Fruit fly (Drosophila melanogaster) whole organism, prepupa: Measurements from ENCODE around the gene CG33939.

Source experiments
- CG10669 ChIP-seq: fragments of 200-800 bp; sonication (Bioruptor generic); optimal IDR thresholded peaks from 3 replicates; lab custom pipeline; 2018; ENCODE audit warnings: missing biosample characterization, mild to moderate bottlenecking, missing genetic modification characterization, moderate library complexity
- CG11294 ChIP-seq: fragments of 200-800 bp; sonication (Bioruptor generic); IDR thresholded peaks from 2 replicates; pipeline ENCODE4 v1.3.6; 2022; ENCODE audit warnings: missing biosample characterization, missing genetic modification characterization
- CG11902 ChIP-seq: fragments of 200-800 bp; sonication (Bioruptor generic); optimal IDR thresholded peaks from 3 replicates; lab custom pipeline; 2016; ENCODE audit warnings: missing biosample characterization, missing genetic modification characterization
- CG15336 ChIP-seq: fragments of 200-800 bp; sonication (Bioruptor generic); IDR thresholded peaks from 2 replicates; pipeline ENCODE4 v1.3.6; 2022; ENCODE audit warnings: missing biosample characterization, missing genetic modification characterization
- CG1621 ChIP-seq: fragments of 200-800 bp; sonication (Bioruptor generic); optimal IDR thresholded peaks from 3 replicates; lab custom pipeline; 2018; ENCODE audit warnings: missing biosample characterization, mild to moderate bottlenecking, missing genetic modification characterization
- CG16779 ChIP-seq: fragments of 200-800 bp; sonication (Bioruptor generic); optimal IDR thresholded peaks from 3 replicates; lab custom pipeline; 2017; ENCODE audit warnings: missing biosample characterization, mild to moderate bottlenecking, missing genetic modification characterization
- CG3032 ChIP-seq: fragments of 200-800 bp; optimal IDR thresholded peaks from 2 replicates; lab custom pipeline; 2019; ENCODE audit warnings: missing biosample characterization, mild to moderate bottlenecking, missing genetic modification characterization, moderate library complexity
- CG31627 ChIP-seq: fragments of 200-800 bp; sonication (Bioruptor generic); optimal IDR thresholded peaks from 3 replicates; lab custom pipeline; 2016; ENCODE audit warnings: missing biosample characterization, missing genetic modification characterization
- CG32006 ChIP-seq: fragments of 200-800 bp; sonication (Bioruptor generic); optimal IDR thresholded peaks from 3 replicates; lab custom pipeline; 2017; ENCODE audit warnings: missing biosample characterization, mild to moderate bottlenecking, missing genetic modification characterization
- CG3919 ChIP-seq: fragments of 200-800 bp; sonication (Bioruptor generic); optimal IDR thresholded peaks from 3 replicates; lab custom pipeline; 2016; ENCODE audit warnings: missing biosample characterization, missing genetic modification characterization
- CG6163 ChIP-seq: fragments of 200-800 bp; sonication (Bioruptor generic); IDR thresholded peaks from 3 replicates; pipeline ENCODE4 v1.3.6; 2022; ENCODE audit warnings: missing biosample characterization, missing genetic modification characterization
- CG6276 ChIP-seq: fragments of 200-800 bp; sonication (Bioruptor generic); optimal IDR thresholded peaks from 2 replicates; lab custom pipeline; 2017; ENCODE audit warnings: missing biosample characterization, mild to moderate bottlenecking, missing genetic modification characterization
- CG6792 ChIP-seq: fragments of 200-800 bp; sonication (Bioruptor generic); optimal IDR thresholded peaks from 3 replicates; lab custom pipeline; 2016; ENCODE audit warnings: missing biosample characterization, missing genetic modification characterization
- CG6808 ChIP-seq: fragments of 200-800 bp; sonication (Bioruptor generic); optimal IDR thresholded peaks from 3 replicates; lab custom pipeline; 2017; ENCODE audit warnings: missing biosample characterization, missing genetic modification characterization, mild to moderate bottlenecking, moderate library complexity, missing genetic modification reagents
- CG6854 ChIP-seq: fragments of 200-800 bp; sonication (Bioruptor generic); optimal IDR thresholded peaks from 2 replicates; lab custom pipeline; 2017; ENCODE audit warnings: missing biosample characterization, mild to moderate bottlenecking, missing genetic modification characterization
- CG7368 ChIP-seq: fragments of 200-800 bp; sonication (Bioruptor generic); optimal IDR thresholded peaks from 3 replicates; lab custom pipeline; 2016; ENCODE audit warnings: missing biosample characterization, missing genetic modification characterization
- CG8119 ChIP-seq: fragments of 200-800 bp; sonication (Bioruptor generic); IDR thresholded peaks from 3 replicates; pipeline ENCODE4 v1.3.6; 2022; ENCODE audit warnings: missing biosample characterization, missing genetic modification characterization
- CG8319 ChIP-seq: fragments of 200-800 bp; sonication (Bioruptor generic); optimal IDR thresholded peaks from 3 replicates; lab custom pipeline; 2016; ENCODE audit warnings: missing biosample characterization, missing genetic modification characterization
- CG8632 ChIP-seq: fragments of 200-800 bp; sonication (Bioruptor generic); optimal IDR thresholded peaks from 3 replicates; lab custom pipeline; 2016; ENCODE audit warnings: missing biosample characterization, missing genetic modification characterization
- CG9139 ChIP-seq: fragments of 200-800 bp; sonication (Bioruptor generic); optimal IDR thresholded peaks from 3 replicates; lab custom pipeline; 2017; ENCODE audit warnings: missing biosample characterization, mild to moderate bottlenecking, missing genetic modification characterization
- Eip75B ChIP-seq: fragments of 200-800 bp; sonication (Bioruptor generic); optimal IDR thresholded peaks from 3 replicates; lab custom pipeline; 2016; ENCODE audit warnings: missing biosample characterization, missing genetic modification characterization
- Eip78C ChIP-seq: fragments of 200-800 bp; sonication (Bioruptor generic); peaks from one replicate; lab custom pipeline; 2016; ENCODE audit warnings: missing biosample characterization, missing genetic modification characterization
- Eip93F ChIP-seq: fragments of 200-800 bp; sonication (Bioruptor generic); optimal IDR thresholded peaks from 2 replicates; lab custom pipeline; 2016; ENCODE audit warnings: missing biosample characterization, mild to moderate bottlenecking, missing genetic modification characterization
- Ets21C ChIP-seq: fragments of 200-800 bp; sonication (Bioruptor generic); optimal IDR thresholded peaks from 3 replicates; lab custom pipeline; 2016; ENCODE audit warnings: missing biosample characterization, missing genetic modification characterization
- Gug ChIP-seq: fragments of 200-800 bp; sonication (Bioruptor generic); IDR thresholded peaks from 2 replicates; pipeline ENCODE4 v1.3.6; 2022; ENCODE audit warnings: missing biosample characterization, missing genetic modification characterization
- Hr38 ChIP-seq: sonication (Bioruptor generic); optimal IDR thresholded peaks from 2 replicates; lab custom pipeline; 2016; ENCODE audit warnings: missing biosample characterization, missing genetic modification characterization
- Hr39 ChIP-seq: fragments of 200-800 bp; sonication (Bioruptor generic); optimal IDR thresholded peaks from 2 replicates; lab custom pipeline; 2016; ENCODE audit warnings: missing biosample characterization, missing genetic modification characterization
- Hr4 ChIP-seq: fragments of 200-800 bp; sonication (Bioruptor generic); optimal IDR thresholded peaks from 3 replicates; lab custom pipeline; 2016; ENCODE audit warnings: missing biosample characterization, missing genetic modification characterization
- Lpt ChIP-seq: fragments of 200-800 bp; sonication (Bioruptor generic); optimal IDR thresholded peaks from 3 replicates; lab custom pipeline; 2016; ENCODE audit warnings: missing biosample characterization, missing genetic modification characterization
- OdsH ChIP-seq: fragments of 200-800 bp; sonication (Bioruptor generic); optimal IDR thresholded peaks from 3 replicates; lab custom pipeline; 2016; ENCODE audit warnings: missing biosample characterization, missing genetic modification characterization
- Sox102F ChIP-seq: fragments of 200-800 bp; sonication (Bioruptor generic); optimal IDR thresholded peaks from 2 replicates; lab custom pipeline; 2016; ENCODE audit warnings: missing biosample characterization, mild to moderate bottlenecking, missing genetic modification characterization
- Sox15 ChIP-seq: fragments of 200-800 bp; sonication (Bioruptor generic); optimal IDR thresholded peaks from 3 replicates; lab custom pipeline; 2016; ENCODE audit warnings: missing biosample characterization, missing genetic modification characterization
- acj6 ChIP-seq: fragments of 200-800 bp; sonication (Bioruptor generic); optimal IDR thresholded peaks from 3 replicates; lab custom pipeline; 2016; ENCODE audit warnings: missing biosample characterization, missing genetic modification characterization
- cyc ChIP-seq: fragments of 200-800 bp; sonication (Bioruptor generic); optimal IDR thresholded peaks from 3 replicates; lab custom pipeline; 2016; ENCODE audit warnings: missing biosample characterization, missing genetic modification characterization
- dsx ChIP-seq: fragments of 200-800 bp; optimal IDR thresholded peaks from 3 replicates; lab custom pipeline; 2019; ENCODE audit warnings: missing biosample characterization, mild to moderate bottlenecking, missing genetic modification characterization, moderate library complexity; ENCODE audit not compliant: poor library complexity, severe bottlenecking
- esn ChIP-seq: fragments of 200-800 bp; sonication (Bioruptor generic); optimal IDR thresholded peaks from 2 replicates; lab custom pipeline; 2016; ENCODE audit warnings: missing biosample characterization, mild to moderate bottlenecking, missing genetic modification characterization, moderate library complexity
- fd59A ChIP-seq: fragments of 200-800 bp; sonication (Bioruptor generic); optimal IDR thresholded peaks from 2 replicates; lab custom pipeline; 2017; ENCODE audit warnings: missing biosample characterization, mild to moderate bottlenecking, missing genetic modification characterization, missing genetic modification reagents
- fd85E ChIP-seq: fragments of 200-800 bp; sonication (Bioruptor generic); optimal IDR thresholded peaks from 3 replicates; lab custom pipeline; 2016; ENCODE audit warnings: missing biosample characterization, missing genetic modification characterization
- fkh ChIP-seq: fragments of 200-800 bp; sonication (Bioruptor generic); optimal IDR thresholded peaks from 3 replicates; lab custom pipeline; 2017; ENCODE audit warnings: missing biosample characterization, mild to moderate bottlenecking, missing genetic modification characterization, moderate library complexity
- lz ChIP-seq: fragments of 200-800 bp; sonication (Bioruptor generic); optimal IDR thresholded peaks from 3 replicates; lab custom pipeline; 2016; ENCODE audit warnings: missing biosample characterization, missing genetic modification characterization
- net ChIP-seq: fragments of 200-800 bp; sonication (Bioruptor generic); optimal IDR thresholded peaks from 3 replicates; lab custom pipeline; 2016; ENCODE audit warnings: missing biosample characterization, missing genetic modification characterization
- pdm3 ChIP-seq: fragments of 200-800 bp; sonication (Bioruptor generic); optimal IDR thresholded peaks from 3 replicates; lab custom pipeline; 2016; ENCODE audit warnings: missing biosample characterization, missing genetic modification characterization
- spab ChIP-seq: fragments of 200-800 bp; sonication (Bioruptor generic); optimal IDR thresholded peaks from 2 replicates; lab custom pipeline; 2017; ENCODE audit warnings: missing biosample characterization, mild to moderate bottlenecking, missing genetic modification characterization, missing genetic modification reagents
- ss ChIP-seq, 2 experiments: fragments of 200-800 bp; sonication (Bioruptor generic); optimal IDR thresholded peaks; 2 replicates in 1 of 2; 3 replicates in 1 of 2; lab custom pipeline; 2017 to 2018; ENCODE audit warnings: mild to moderate bottlenecking in 2 of 2, missing biosample characterization in 2 of 2, missing genetic modification characterization in 2 of 2, moderate library complexity in 1 of 2
- svp ChIP-seq: fragments of 200-800 bp; sonication (Bioruptor generic); peaks from one replicate; lab custom pipeline; 2016; ENCODE audit warnings: missing biosample characterization, missing genetic modification characterization
- vri ChIP-seq: fragments of 200-800 bp; sonication (Bioruptor generic); optimal IDR thresholded peaks from 3 replicates; lab custom pipeline; 2016; ENCODE audit warnings: missing biosample characterization, mild to moderate bottlenecking, missing genetic modification characterization

CG33939 gene

DNA sequence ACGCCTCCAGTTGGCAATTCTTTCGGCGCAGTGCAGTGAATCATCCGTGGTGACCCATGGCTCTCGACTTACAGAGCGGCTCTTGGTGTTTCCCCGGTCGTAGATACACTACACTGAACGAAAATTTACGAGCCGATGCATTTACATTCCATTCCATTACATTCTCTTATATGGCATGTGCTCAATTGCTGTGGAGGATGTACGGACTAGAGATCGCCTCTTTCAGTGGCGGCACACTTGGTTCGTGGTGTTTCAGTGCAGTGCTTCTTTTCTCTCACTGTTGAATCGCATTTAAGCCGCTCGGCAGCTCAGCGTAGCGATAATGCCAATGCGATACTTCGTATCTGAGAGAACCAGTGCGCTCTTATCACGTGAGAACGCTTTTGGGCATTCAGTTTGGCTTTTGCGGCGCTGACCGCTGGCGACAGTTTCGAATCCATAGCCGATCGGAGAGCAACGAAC lies 13.0 kb upstream of the CG33939 start, which contains the start of gene Mec2 (continued):
- TF ChIP-seq CG6276 (GFP tag; lab: Kevin White, UChicago) (no peak), CG6163 (GFP tag; lab: Robert Waterston, UW) (peak; percentile 82), spab (GFP tag; lab: Kevin White, UChicago) (peak; percentile 59), vri (GFP tag; lab: Kevin White, UChicago) (peak; percentile 60), cyc (peak; percentile 72), esn (GFP tag; lab: Kevin White, UChicago) (peak; percentile 86), CG7368 (peak; percentile 58), fkh (GFP tag; lab: Kevin White, UChicago) (no peak), CG16779 (tag; lab: Kevin White, UChicago) (peak; percentile 52), Hr38 (GFP tag; lab: Kevin White, UChicago) (no peak), CG3919 (GFP tag; lab: Kevin White, UChicago) (peak; percentile 66), CG11294 (0 out of 2 replicates have a peak, but pooled peaks have one; percentile 26), Sox15 (GFP tag; lab: Kevin White, UChicago) (peak; percentile 64), CG8632 (GFP tag; lab: Kevin White, UChicago) (peak; percentile 72), svp (peak; percentile 99), pdm3 (peak; percentile 85), Hr39 (GFP tag; lab: Kevin White, UChicago) (peak; percentile 85), Ets21C (GFP tag; lab: Kevin White, UChicago) (peak; percentile 77), Eip75B (peak; percentile 77), CG32006 (peak; percentile 75), CG3032 (peak; percentile 61), CG1621 (tag; lab: Kevin White, UChicago) (peak; percentile 74), Gug (peak; percentile 45), Lpt (peak; percentile 57), CG11902 (peak; percentile 37)

DNA sequence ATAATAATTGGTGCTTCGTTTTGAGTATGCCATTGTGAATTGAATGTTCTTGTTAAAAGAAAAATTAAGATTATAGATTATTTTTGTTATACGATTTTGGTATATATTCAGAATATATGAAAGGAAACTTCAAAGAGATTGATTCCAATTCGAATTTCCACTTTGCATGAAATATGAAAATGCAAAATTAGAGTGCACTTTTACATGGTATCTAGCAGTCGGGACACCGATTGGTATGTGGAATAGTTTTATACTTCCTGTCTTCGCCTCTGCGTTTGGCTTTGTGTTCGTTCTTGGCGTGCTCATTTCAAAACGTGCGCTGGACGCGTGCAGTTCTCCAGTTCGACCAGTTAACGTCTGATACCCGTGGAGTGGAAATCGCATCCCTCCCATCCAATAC lies 8.4 kb upstream of the CG33939 start, which contains the start of gene CG33253:
Gene CG33253, plus strand, starts transcription at position 301 of the 400 bp plus-strand sequence.
- TF ChIP-seq CG6854 (GFP tag; lab: Kevin White, UChicago) (no peak), Lpt (no peak), Hr4 (GFP tag; lab: Kevin White, UChicago) (no peak), CG8119 (GFP tag; lab: Robert Waterston, UW) (no peak), Sox102F (GFP tag; lab: Kevin White, UChicago) (no peak), CG16779 (tag; lab: Kevin White, UChicago) (no peak), fd85E (GFP tag; lab: Kevin White, UChicago) (no peak), CG6276 (GFP tag; lab: Kevin White, UChicago) (no peak), svp (no peak), Sox15 (GFP tag; lab: Kevin White, UChicago) (no peak), Gug (no peak), net (GFP tag; lab: Kevin White, UChicago) (no peak), ss (GFP tag; optimal IDR thresholded peaks at IDR 0.05; lab: Kevin White, UChicago) (no peak)

DNA sequence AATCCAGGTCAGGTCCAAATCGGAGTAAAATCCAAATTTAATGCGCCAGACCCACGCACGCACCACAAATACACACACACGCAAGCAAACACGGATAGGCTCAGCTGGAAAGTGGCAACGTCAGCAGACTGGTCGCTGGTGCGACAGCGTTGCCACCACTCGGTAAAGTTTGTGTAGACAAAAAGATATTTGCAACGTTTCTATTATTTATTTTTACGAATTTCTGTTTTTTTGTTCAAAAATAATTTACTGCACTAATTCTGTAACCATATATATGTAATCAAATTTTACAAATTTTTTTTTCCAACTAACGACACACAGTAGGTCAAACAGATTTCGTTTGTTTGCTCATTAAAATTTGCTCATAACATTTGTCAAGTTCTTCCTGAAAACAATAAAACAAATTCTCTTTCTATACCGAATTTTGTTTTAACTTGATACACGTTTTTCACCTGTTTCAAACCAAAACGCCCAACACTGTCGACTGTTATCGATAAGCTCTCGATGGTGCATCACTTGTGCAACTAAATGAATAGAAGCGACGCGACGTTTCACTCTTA lies 5.1 kb upstream of the CG33939 start, which contains the start of the genes CG7556 and CG7453:
Gene CG7556, minus strand, starts transcription at position 135 of the 560 bp plus-strand sequence.
Gene CG7453, plus strand, starts transcription at position 478 of the 560 bp plus-strand sequence.
- peak; percentile 40 for TF ChIP-seq Eip93F (GFP tag; lab: Kevin White, UChicago)
- TF ChIP-seq CG11294, result peak; percentile 24; the same call in 1 of the 2 replicates
- no peak for TF ChIP-seq CG6808 (GFP tag; lab: Kevin White, UChicago)
- peak; percentile 45 for TF ChIP-seq dsx (GFP tag; lab: Kevin White, UChicago)
- peak; percentile 54 for TF ChIP-seq CG8319
- TF ChIP-seq Sox15 (GFP tag; lab: Kevin White, UChicago), result peak; percentile 62
- peak; percentile 28 for TF ChIP-seq spab (GFP tag; lab: Kevin White, UChicago)
- TF ChIP-seq fd59A (GFP tag; lab: Kevin White, UChicago), result peak; percentile 62
- peak; percentile 66 for TF ChIP-seq CG3032
- TF ChIP-seq svp, result peak; percentile 78
- peak; percentile 80 for TF ChIP-seq Hr4 (GFP tag; lab: Kevin White, UChicago)
- no peak for TF ChIP-seq CG9139 (GFP tag; lab: Kevin White, UChicago)
- peak; percentile 53; the same call in 2 of the 3 replicates for TF ChIP-seq CG8119 (GFP tag; lab: Robert Waterston, UW)
- TF ChIP-seq acj6 (GFP tag; lab: Kevin White, UChicago), result peak; percentile 80
- TF ChIP-seq cyc, result peak; percentile 76
- peak; percentile 61 for TF ChIP-seq CG10669
- peak; percentile 83 for TF ChIP-seq Eip78C (GFP tag; lab: Kevin White, UChicago)
- peak; percentile 29 for TF ChIP-seq CG6276 (GFP tag; lab: Kevin White, UChicago)
- TF ChIP-seq OdsH (GFP tag; lab: Kevin White, UChicago), result peak; percentile 78
- peak; percentile 85 for TF ChIP-seq lz (GFP tag; lab: Kevin White, UChicago)
- no peak for TF ChIP-seq vri (GFP tag; lab: Kevin White, UChicago)
- peak; percentile 54 for TF ChIP-seq CG11902
- peak; percentile 68 for TF ChIP-seq CG6792
- TF ChIP-seq CG31627, result peak; percentile 82
- peak; percentile 47; the same call in 1 of the 2 replicates for TF ChIP-seq CG15336 (GFP tag; lab: Robert Waterston, UW)
- TF ChIP-seq fkh (GFP tag; lab: Kevin White, UChicago), result no peak
